Worm (Caenorhabditis elegans): Measurements from ENCODE around the gene F38H4.4.

The F38H4.4 gene

DNA sequence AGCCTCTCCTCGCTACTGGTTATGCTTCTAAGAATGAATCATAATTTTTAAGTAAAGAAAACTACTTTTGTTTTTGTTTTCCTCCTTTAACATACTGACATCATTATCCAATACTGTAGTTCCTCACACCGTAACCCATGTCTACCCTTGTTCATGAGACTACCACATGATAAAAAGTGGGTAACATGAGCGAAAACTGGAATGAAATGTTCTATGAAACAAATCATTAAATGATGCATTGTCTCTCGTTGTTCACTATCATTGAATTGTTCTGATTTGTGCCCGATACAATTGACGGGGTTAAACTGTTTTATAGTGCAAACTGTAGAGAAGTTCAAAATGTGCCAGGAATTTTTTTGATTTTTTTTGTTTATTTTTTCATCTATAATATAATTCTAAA lies 49.6 kb downstream of the F38H4.4 start (continued):
- TF ChIP-seq madf-5 (GFP tag; IDR thresholded peaks at IDR 0.05) (no peak), cey-2 (tag; optimal IDR thresholded peaks at IDR 0.05; ENCODE audit: borderline replicate concordance, insufficient read depth) (peak; percentile 8), F26F4.8 (GFP tag; conservative IDR thresholded peaks at IDR 0.05) (no peak)

DNA sequence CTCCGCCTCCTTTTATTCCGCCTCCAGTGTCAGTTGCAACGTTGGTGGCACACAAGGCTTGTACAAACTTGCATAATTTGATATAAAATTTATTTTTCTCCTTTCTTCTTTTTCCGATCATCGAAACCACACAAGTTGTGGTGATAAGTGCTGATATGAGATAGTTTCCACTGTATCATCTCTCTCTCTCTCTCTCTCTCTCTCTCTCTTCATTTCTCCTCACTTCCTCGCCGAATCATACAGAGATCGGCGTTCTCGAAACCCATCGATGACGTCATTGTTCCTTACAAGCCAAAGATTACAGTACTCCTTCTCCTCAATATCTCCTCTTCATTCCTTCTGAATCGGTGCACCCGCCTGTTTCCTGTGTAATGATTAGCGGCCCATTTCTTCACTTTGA lies 51.3 kb downstream of the F38H4.4 start, which contains the start of gene nhr-43:
TSS of gene nhr-43 (plus strand) at position 233 of the 400 bp plus-strand sequence.
- TF ChIP-seq nhr-76 (tag; optimal IDR thresholded peaks at IDR 0.05) (no peak), tra-1 (GFP tag; IDR thresholded peaks at IDR 0.05) (0 out of 2 replicates have a peak, but pooled peaks have one; percentile 10), tag-97 (GFP tag; IDR thresholded peaks at IDR 0.05) (no peak), aha-1 (tag) (peak; percentile 8), ztf-7 (tag; optimal IDR thresholded peaks at IDR 0.05) (no peak), lsy-2 (tag; optimal IDR thresholded peaks at IDR 0.05) (peak in 1 of 2 experiments; percentile 42), nhr-48 (tag; optimal IDR thresholded peaks at IDR 0.05) (peak; percentile 68), nhr-10 (tag; optimal IDR thresholded peaks at IDR 0.05) (peak; percentile 33), hlh-11 (tag; optimal IDR thresholded peaks at IDR 0.05) (peak; percentile 52), nhr-28 (tag; optimal IDR thresholded peaks at IDR 0.05) (peak; percentile 42)

All from whole organism, L4 larva.